Worm (Caenorhabditis elegans) whole organism, young adult: ENCODE data around the gene nhr-260.

Source experiments
- B0019.2 ChIP-seq: fragments of 200-800 bp; sonication (Bioruptor generic); conservative IDR thresholded peaks from 2 replicates; pipeline ENCODE4 v1.3.6; 2022; ENCODE audit warnings: missing genetic modification reagents, missing genetic modification characterization, missing compliant biosample characterization
- Y67H2A.10 ChIP-seq: fragments of 200-800 bp; sonication (Bioruptor generic); conservative IDR thresholded peaks from 2 replicates; pipeline ENCODE4 v1.3.6; 2022; ENCODE audit warnings: missing genetic modification reagents, missing genetic modification characterization, missing compliant biosample characterization
- ama-1 ChIP-seq, 3 experiments: fragments of 150-350 bp in 1 of 3; sonication (generic microtip) in 2 of 3; optimal IDR thresholded peaks; 2 replicates each; lab custom pipeline; 2014 to 2018; ENCODE audit warnings: missing biosample characterization in 2 of 3, missing genetic modification characterization in 2 of 3, missing genetic modification reagents in 2 of 3
- aptf-3 ChIP-seq: fragments of 200-800 bp; sonication (Bioruptor generic); IDR thresholded peaks from 2 replicates; pipeline ENCODE4 v1.3.6; 2022; ENCODE audit warnings: missing genetic modification characterization, missing compliant biosample characterization
- cebp-2 ChIP-seq: fragments of 200-800 bp; sonication (Bioruptor generic); IDR thresholded peaks from 2 replicates; pipeline ENCODE4 v1.3.6; 2022; ENCODE audit warnings: missing genetic modification characterization, missing compliant biosample characterization
- lsy-27 ChIP-seq: sonication (generic microtip); optimal IDR thresholded peaks from 2 replicates; lab custom pipeline; 2017; ENCODE audit warnings: missing genetic modification characterization, mild to moderate bottlenecking, missing compliant biosample characterization, antibody characterized with exemption, missing genotype, borderline replicate concordance; ENCODE audit not compliant: insufficient read depth
- madf-10 ChIP-seq: sonication (generic microtip); optimal IDR thresholded peaks from 2 replicates; lab custom pipeline; 2016; ENCODE audit warnings: mild to moderate bottlenecking, missing genetic modification characterization, missing compliant biosample characterization
- nhr-80 ChIP-seq: sonication (generic microtip); optimal IDR thresholded peaks from 2 replicates; lab custom pipeline; 2016; ENCODE audit warnings: missing genetic modification characterization, missing compliant biosample characterization
- tlf-1 ChIP-seq: fragments of 200-800 bp; sonication (Bioruptor generic); optimal IDR thresholded peaks from 2 replicates; lab custom pipeline; 2018; ENCODE audit warnings: mild to moderate bottlenecking, missing genetic modification characterization, missing compliant biosample characterization
- unc-62 ChIP-seq: fragments of 150-350 bp; optimal IDR thresholded peaks from 2 replicates; lab custom pipeline; 2014; ENCODE audit warnings: missing biosample characterization, missing genetic modification reagents, missing genetic modification characterization

DNA sequence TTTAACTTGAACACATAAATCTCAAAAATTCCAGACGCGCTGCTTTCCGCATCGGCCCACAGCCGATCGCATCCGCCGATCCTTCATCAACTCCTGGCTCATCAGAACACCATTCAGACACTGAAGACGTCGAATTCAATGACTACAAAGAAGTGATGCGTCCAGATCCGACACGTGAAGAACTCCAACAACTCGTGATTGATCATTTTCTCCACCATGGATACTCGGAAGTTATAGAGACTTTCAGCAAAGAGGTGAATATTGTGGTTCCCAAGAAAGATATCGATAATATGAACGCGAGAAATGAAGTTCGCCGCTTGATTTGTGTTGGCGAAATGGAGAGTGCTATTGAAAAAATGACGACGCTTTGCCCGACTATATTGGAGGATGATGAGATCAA lies 42.5 kb downstream of the nhr-260 start:
- TF ChIP-seq nhr-80 (tag; lab: Kevin White, UChicago) (no peak), cebp-2 (no peak), ama-1 (optimal IDR thresholded peaks at IDR 0.05; lab: Kevin White, UChicago) (no peak), ama-1 (GFP tag; optimal IDR thresholded peaks at IDR 0.05; lab: Kevin White, UChicago) (no peak), B0019.2 (GFP tag; lab: Robert Waterston, UW) (no peak), tlf-1 (GFP tag; lab: Kevin White, UChicago) (no peak), aptf-3 (GFP tag; lab: Robert Waterston, UW) (no peak), lsy-27 (tag; lab: Kevin White, UChicago) (no peak), madf-10 (tag; lab: Kevin White, UChicago) (no peak), unc-62 (GFP tag; lab: Kevin White, UChicago) (no peak), Y67H2A.10 (no peak)
